Fruit fly (Drosophila melanogaster) whole organism, prepupa: ENCODE data around the gene CG33287.

Experiments
- Eip93F ChIP-seq: fragments of 200-800 bp; sonication (Bioruptor generic); optimal IDR thresholded peaks from 2 replicates; lab custom pipeline; 2016; ENCODE audit warnings: missing biosample characterization, mild to moderate bottlenecking, missing genetic modification characterization
- achi ChIP-seq: fragments of 200-800 bp; sonication (Bioruptor generic); optimal IDR thresholded peaks from 3 replicates; lab custom pipeline; 2016; ENCODE audit warnings: missing biosample characterization, missing genetic modification characterization
- cyc ChIP-seq: fragments of 200-800 bp; sonication (Bioruptor generic); optimal IDR thresholded peaks from 3 replicates; lab custom pipeline; 2016; ENCODE audit warnings: missing biosample characterization, missing genetic modification characterization
- fd59A ChIP-seq: fragments of 200-800 bp; sonication (Bioruptor generic); optimal IDR thresholded peaks from 2 replicates; lab custom pipeline; 2017; ENCODE audit warnings: missing biosample characterization, mild to moderate bottlenecking, missing genetic modification characterization, missing genetic modification reagents
- ss ChIP-seq, 2 experiments: fragments of 200-800 bp; sonication (Bioruptor generic); optimal IDR thresholded peaks; 2 replicates in 1 of 2; 3 replicates in 1 of 2; lab custom pipeline; 2017 to 2018; ENCODE audit warnings: mild to moderate bottlenecking in 2 of 2, missing biosample characterization in 2 of 2, missing genetic modification characterization in 2 of 2, moderate library complexity in 1 of 2

- TF ChIP-seq fd59A (no peak), Eip93F (GFP tag; lab: Kevin White, UChicago) (no peak), achi (no peak), ss (GFP tag; optimal IDR thresholded peaks at IDR 0.05; lab: Kevin White, UChicago) (no peak), cyc (GFP tag; lab: Kevin White, UChicago) (no peak)
Observed at dm6 chr3L:20921859-20922258, 48.6 kb downstream of the CG33287 start.
